Worm (Caenorhabditis elegans) whole organism, midembryonic: ENCODE measurements around the gene EGAP5.1.

ENCODE experiments used
- T22C8.4 ChIP-seq: fragments of 200-800 bp; sonication (Bioruptor generic); IDR thresholded peaks from 2 replicates; pipeline ENCODE4 v1.3.6; 2022; ENCODE audit warnings: missing genetic modification characterization, missing compliant biosample characterization
- cog-1 ChIP-seq: sonication (generic microtip); optimal IDR thresholded peaks from 2 replicates; lab custom pipeline; 2016; ENCODE audit warnings: missing genetic modification characterization, missing compliant biosample characterization
- flt-1 ChIP-seq: fragments of 200-800 bp; sonication (Bioruptor generic); IDR thresholded peaks from 2 replicates; pipeline ENCODE4 v1.3.6; 2022; ENCODE audit warnings: missing genetic modification characterization, missing compliant biosample characterization
- klf-2 ChIP-seq: fragments of 200-800 bp; sonication (Bioruptor generic); conservative IDR thresholded peaks from 2 replicates; pipeline ENCODE4 v1.3.6; 2022; ENCODE audit warnings: missing genetic modification reagents, missing genetic modification characterization, missing compliant biosample characterization
- med-1 ChIP-seq: sonication (generic microtip); optimal IDR thresholded peaks from 2 replicates; lab custom pipeline; 2017; ENCODE audit warnings: missing genetic modification characterization, mild to moderate bottlenecking, missing compliant biosample characterization, antibody characterized with exemption, missing genetic modification reagents; ENCODE audit not compliant: insufficient read depth
- ref-1 ChIP-seq: fragments of 200-800 bp; sonication (Bioruptor generic); conservative IDR thresholded peaks from 2 replicates; pipeline ENCODE4 v1.3.6; 2022; ENCODE audit warnings: missing genetic modification reagents, missing genetic modification characterization, missing compliant biosample characterization
- tab-1 ChIP-seq: fragments of 200-800 bp; sonication (Bioruptor generic); IDR thresholded peaks from 2 replicates; pipeline ENCODE4 v1.3.6; 2022; ENCODE audit warnings: missing genetic modification characterization, missing compliant biosample characterization
- ztf-23 ChIP-seq: fragments of 200-800 bp; sonication (Bioruptor generic); IDR thresholded peaks from 2 replicates; pipeline ENCODE4 v1.3.6; 2022; ENCODE audit warnings: missing genetic modification reagents, missing genetic modification characterization, missing compliant biosample characterization
- ztf-29 ChIP-seq: fragments of 200-800 bp; sonication (Bioruptor generic); IDR thresholded peaks from 2 replicates; pipeline ENCODE4 v1.3.6; 2022; ENCODE audit warnings: missing genetic modification reagents, missing genetic modification characterization, missing compliant biosample characterization

EGAP5.1 gene

DNA sequence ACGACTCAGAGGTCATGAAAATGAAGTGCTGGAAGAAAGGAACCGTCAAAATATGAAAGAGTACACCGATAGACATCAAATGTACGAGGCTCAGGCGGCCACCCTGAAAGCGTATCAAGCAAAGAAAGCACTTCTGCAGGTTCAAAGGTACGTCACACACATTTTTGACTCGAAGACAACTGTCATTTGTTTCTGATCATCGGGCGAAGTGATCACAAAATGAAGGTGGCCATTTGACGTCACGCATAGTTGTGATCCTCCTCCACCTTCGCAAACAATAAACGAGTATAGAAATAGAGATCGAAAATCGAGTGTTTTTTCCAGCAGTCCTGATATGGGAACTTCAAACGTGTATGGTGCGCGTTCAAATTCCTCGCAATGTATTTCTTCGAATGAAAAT lies 36.4 kb downstream of the EGAP5.1 start:
- TF ChIP-seq flt-1 (GFP tag; lab: Robert Waterston, UW) (no peak), med-1 (GFP tag; lab: Kevin White, UChicago) (no peak), tab-1 (GFP tag; lab: Robert Waterston, UW) (no peak), ztf-23 (GFP tag; lab: Robert Waterston, UW) (no peak), T22C8.4 (GFP tag; lab: Robert Waterston, UW) (no peak), klf-2 (GFP tag; lab: Robert Waterston, UW) (no peak), cog-1 (no peak), ztf-29 (GFP tag; lab: Robert Waterston, UW) (no peak), ref-1 (GFP tag; lab: Robert Waterston, UW) (no peak)

- no peak for TF ChIP-seq ztf-29 (GFP tag; lab: Robert Waterston, UW)
- no peak for TF ChIP-seq klf-2 (GFP tag; lab: Robert Waterston, UW)
- no peak for TF ChIP-seq T22C8.4 (GFP tag; lab: Robert Waterston, UW)
- TF ChIP-seq tab-1 (GFP tag; lab: Robert Waterston, UW): no peak
- TF ChIP-seq ref-1 (GFP tag; lab: Robert Waterston, UW): no peak
- TF ChIP-seq ztf-23 (GFP tag; lab: Robert Waterston, UW): no peak
- TF ChIP-seq cog-1: no peak
- TF ChIP-seq med-1 (GFP tag; lab: Kevin White, UChicago): no peak
- no peak for TF ChIP-seq flt-1 (GFP tag; lab: Robert Waterston, UW)
These were observed 37.0 kb downstream of the EGAP5.1 start for ce11 chrX:5199825-5200373.

DNA sequence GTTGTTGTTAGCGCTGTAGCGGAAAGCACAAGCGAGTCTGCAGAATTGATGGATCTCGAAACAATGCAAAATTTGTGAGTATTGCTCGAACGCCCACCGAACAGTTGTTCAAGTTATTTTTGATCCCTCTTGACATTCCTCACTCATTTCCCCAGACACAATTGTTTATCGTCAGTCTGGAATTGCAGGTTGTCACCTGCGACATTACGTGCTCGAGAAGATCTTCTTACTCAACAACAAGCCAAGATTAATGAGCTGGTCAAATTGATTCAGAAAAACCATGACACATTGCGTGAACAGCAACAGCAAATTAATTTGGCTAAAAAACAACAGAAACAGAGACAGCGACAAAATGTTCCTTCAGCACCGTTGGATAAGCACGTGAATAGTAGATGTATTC lies 39.0 kb downstream of the EGAP5.1 start:
- no peak for TF ChIP-seq flt-1 (GFP tag; lab: Robert Waterston, UW)
- no peak for TF ChIP-seq tab-1 (GFP tag; lab: Robert Waterston, UW)
- no peak for TF ChIP-seq ztf-29 (GFP tag; lab: Robert Waterston, UW)
- TF ChIP-seq T22C8.4 (GFP tag; lab: Robert Waterston, UW): no peak

DNA sequence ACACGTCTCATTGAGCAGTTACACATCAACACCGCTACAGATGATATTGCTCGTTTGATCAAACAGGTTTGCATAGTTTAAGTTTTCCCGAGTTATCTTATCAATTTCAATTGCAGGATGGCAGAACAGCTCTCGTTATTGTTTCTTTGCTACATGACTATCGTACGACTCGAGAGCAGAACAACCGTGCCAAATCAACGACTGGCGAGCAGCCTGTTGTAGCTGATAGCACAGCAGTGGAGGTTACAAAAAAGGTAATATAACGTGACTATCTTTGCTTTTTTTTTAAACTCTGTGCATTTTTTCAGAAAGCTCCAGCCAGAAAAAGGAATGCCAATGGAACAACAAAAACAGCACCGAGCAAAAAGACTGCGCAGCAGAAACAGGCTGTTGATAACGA lies 39.5 kb downstream of the EGAP5.1 start:
- TF ChIP-seq klf-2 (GFP tag; lab: Robert Waterston, UW) (no peak), flt-1 (GFP tag; lab: Robert Waterston, UW) (no peak), med-1 (GFP tag; lab: Kevin White, UChicago) (no peak), cog-1 (no peak), T22C8.4 (GFP tag; lab: Robert Waterston, UW) (no peak), ref-1 (GFP tag; lab: Robert Waterston, UW) (no peak), tab-1 (GFP tag; lab: Robert Waterston, UW) (no peak), ztf-23 (GFP tag; lab: Robert Waterston, UW) (no peak), ztf-29 (GFP tag; lab: Robert Waterston, UW) (no peak)

DNA sequence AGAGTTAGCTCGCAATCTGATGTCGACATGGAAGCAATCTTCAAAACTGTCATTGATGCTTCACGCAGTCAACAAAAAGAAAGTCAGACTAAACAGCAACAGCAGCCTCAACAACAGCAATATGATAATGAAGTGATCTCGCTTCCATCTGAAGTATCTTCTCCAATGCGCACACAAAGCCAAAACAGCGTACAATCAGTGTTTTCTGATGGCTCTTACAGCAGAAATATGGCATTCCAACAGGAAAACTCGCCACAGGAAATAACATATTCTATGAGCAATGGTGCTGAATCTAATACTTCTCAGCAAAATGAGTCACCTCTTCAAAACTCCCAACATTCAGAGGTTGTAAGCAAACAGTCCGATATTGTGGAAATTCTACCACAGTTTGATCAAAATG lies 40.1 kb downstream of the EGAP5.1 start:
- TF ChIP-seq T22C8.4 (GFP tag; lab: Robert Waterston, UW) (no peak), med-1 (GFP tag; lab: Kevin White, UChicago) (no peak), tab-1 (GFP tag; lab: Robert Waterston, UW) (no peak), cog-1 (no peak), ztf-29 (GFP tag; lab: Robert Waterston, UW) (no peak), klf-2 (GFP tag; lab: Robert Waterston, UW) (no peak), ztf-23 (GFP tag; lab: Robert Waterston, UW) (no peak), ref-1 (GFP tag; lab: Robert Waterston, UW) (no peak)

ce11 chrX:5205561-5205960 lies 42.7 kb downstream of the EGAP5.1 start, which contains the start of gene H28G03.2:
TSS of gene H28G03.2 (plus strand) at chrX:5205760.
- TF ChIP-seq med-1 (GFP tag; lab: Kevin White, UChicago) (no peak), ref-1 (GFP tag; lab: Robert Waterston, UW) (no peak), tab-1 (GFP tag; lab: Robert Waterston, UW) (no peak), ztf-29 (GFP tag; lab: Robert Waterston, UW) (no peak), T22C8.4 (GFP tag; lab: Robert Waterston, UW) (0 out of 2 replicates have a peak, but pooled peaks have one; percentile 23)

DNA sequence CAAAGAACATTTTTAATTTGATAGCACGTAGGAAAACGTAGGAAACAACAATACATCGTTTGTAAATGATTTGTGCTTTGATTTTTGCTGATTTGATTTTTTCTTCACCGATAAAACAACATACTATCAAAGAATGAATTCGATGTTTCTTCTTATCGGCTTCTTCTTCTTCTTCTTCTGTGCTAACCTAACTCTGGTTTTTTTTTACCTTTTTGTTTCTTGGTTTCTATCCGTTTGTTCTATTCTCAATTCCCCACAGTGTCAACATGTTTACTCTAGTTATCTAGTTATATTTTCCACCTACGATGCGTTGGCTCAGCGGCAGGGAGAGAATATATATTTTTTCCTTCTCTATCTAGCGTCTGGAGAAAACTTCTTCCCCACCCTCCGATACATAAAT lies 45.0 kb downstream of the EGAP5.1 start:
- no peak for TF ChIP-seq cog-1
- TF ChIP-seq ref-1 (GFP tag; lab: Robert Waterston, UW): no peak
- TF ChIP-seq flt-1 (GFP tag; lab: Robert Waterston, UW): 0 out of 2 replicates have a peak, but pooled peaks have one; percentile 30

- no peak for TF ChIP-seq flt-1 (GFP tag; lab: Robert Waterston, UW)
- TF ChIP-seq ztf-23 (GFP tag; lab: Robert Waterston, UW): no peak
- no peak for TF ChIP-seq klf-2 (GFP tag; lab: Robert Waterston, UW)
- TF ChIP-seq cog-1: no peak
- TF ChIP-seq T22C8.4 (GFP tag; lab: Robert Waterston, UW): no peak
- TF ChIP-seq med-1 (GFP tag; lab: Kevin White, UChicago): no peak
- no peak for TF ChIP-seq tab-1 (GFP tag; lab: Robert Waterston, UW)
- no peak for TF ChIP-seq ref-1 (GFP tag; lab: Robert Waterston, UW)
- no peak for TF ChIP-seq ztf-29 (GFP tag; lab: Robert Waterston, UW)
These were observed 45.5 kb downstream of the EGAP5.1 start for ce11 chrX:5208326-5208725.

ce11 chrX:5208831-5209230 lies 46.0 kb downstream of the EGAP5.1 start:
- TF ChIP-seq ztf-23 (GFP tag; lab: Robert Waterston, UW) (no peak), klf-2 (GFP tag; lab: Robert Waterston, UW) (no peak), tab-1 (GFP tag; lab: Robert Waterston, UW) (no peak), ztf-29 (GFP tag; lab: Robert Waterston, UW) (no peak), cog-1 (no peak), ref-1 (GFP tag; lab: Robert Waterston, UW) (no peak), med-1 (GFP tag; lab: Kevin White, UChicago) (no peak), T22C8.4 (GFP tag; lab: Robert Waterston, UW) (no peak), flt-1 (GFP tag; lab: Robert Waterston, UW) (no peak)
